Worm (Caenorhabditis elegans) whole organism, L2 larva: ENCODE results near the gene mec-3.

Source experiments
- C34F6.9 ChIP-seq: fragments of 150-350 bp; optimal IDR thresholded peaks from 2 replicates; lab custom pipeline; 2014; ENCODE audit warnings: missing biosample characterization, missing genetic modification characterization
- F13H6.1 ChIP-seq: sonication (generic microtip); optimal IDR thresholded peaks from 2 replicates; lab custom pipeline; 2016; ENCODE audit warnings: missing genetic modification characterization, missing compliant biosample characterization
- R02D3.7 ChIP-seq: fragments of 150-350 bp; optimal IDR thresholded peaks from 2 replicates; lab custom pipeline; 2014; ENCODE audit warnings: missing biosample characterization, missing genetic modification characterization
- Y55F3AM.14 ChIP-seq: fragments of 200-800 bp; sonication (Bioruptor generic); optimal IDR thresholded peaks from 2 replicates; lab custom pipeline; 2018; ENCODE audit warnings: mild to moderate bottlenecking, missing genetic modification characterization, missing compliant biosample characterization
- ZK546.5 ChIP-seq: sonication (generic microtip); optimal IDR thresholded peaks from 2 replicates; lab custom pipeline; 2017; ENCODE audit warnings: missing biosample characterization, missing genetic modification characterization
- alr-1 ChIP-seq: fragments of 150-350 bp; optimal IDR thresholded peaks from 2 replicates; lab custom pipeline; 2014; ENCODE audit warnings: missing biosample characterization, missing genetic modification characterization
- aly-2 ChIP-seq: fragments of 150-350 bp; optimal IDR thresholded peaks from 2 replicates; lab custom pipeline; 2014; ENCODE audit warnings: missing biosample characterization, missing genetic modification characterization
- ama-1 ChIP-seq: fragments of 150-350 bp; optimal IDR thresholded peaks from 2 replicates; lab custom pipeline; 2018; ENCODE audit warnings: inconsistent platforms
- blmp-1 ChIP-seq: sonication (generic microtip); optimal IDR thresholded peaks from 2 replicates; lab custom pipeline; 2017; ENCODE audit warnings: missing genetic modification characterization, mild to moderate bottlenecking, missing compliant biosample characterization, antibody characterized with exemption, moderate library complexity; ENCODE audit not compliant: insufficient read depth
- ceh-16 ChIP-seq: fragments of 150-350 bp; optimal IDR thresholded peaks from 2 replicates; lab custom pipeline; 2014; ENCODE audit warnings: missing biosample characterization, missing genetic modification characterization
- ceh-82 ChIP-seq: fragments of 150-350 bp; optimal IDR thresholded peaks from 2 replicates; lab custom pipeline; 2014; ENCODE audit warnings: missing biosample characterization, missing genetic modification characterization
- crh-2 ChIP-seq: sonication (generic microtip); optimal IDR thresholded peaks from 2 replicates; lab custom pipeline; 2017; ENCODE audit warnings: missing biosample characterization, missing genetic modification characterization
- egl-27 ChIP-seq: sonication (generic microtip); optimal IDR thresholded peaks from 3 replicates; lab custom pipeline; 2017; ENCODE audit warnings: missing biosample characterization, missing genetic modification reagents, missing genetic modification characterization
- elt-1 ChIP-seq: fragments of 150-350 bp; optimal IDR thresholded peaks from 2 replicates; lab custom pipeline; 2014; ENCODE audit warnings: missing biosample characterization, missing genetic modification characterization
- elt-3 ChIP-seq: sonication (generic microtip); optimal IDR thresholded peaks from 2 replicates; lab custom pipeline; 2017; ENCODE audit warnings: missing biosample characterization, missing genetic modification characterization
- fos-1 ChIP-seq: fragments of 150-350 bp; optimal IDR thresholded peaks from 2 replicates; lab custom pipeline; 2014; ENCODE audit warnings: missing biosample characterization, missing genetic modification characterization
- gmeb-1 ChIP-seq: fragments of 150-350 bp; optimal IDR thresholded peaks from 2 replicates; lab custom pipeline; 2014; ENCODE audit warnings: missing biosample characterization, missing genetic modification characterization
- lin-11 ChIP-seq: fragments of 150-350 bp; sonication (generic microtip); optimal IDR thresholded peaks from 2 replicates; lab custom pipeline; 2014; ENCODE audit warnings: missing biosample characterization, missing genetic modification characterization, inconsistent platforms, mixed read lengths
- lin-13 ChIP-seq: fragments of 150-350 bp; optimal IDR thresholded peaks from 2 replicates; lab custom pipeline; 2014; ENCODE audit warnings: missing biosample characterization, missing genetic modification reagents, missing genetic modification characterization
- lin-39 ChIP-seq: fragments of 150-350 bp; optimal IDR thresholded peaks from 2 replicates; lab custom pipeline; 2014; ENCODE audit warnings: missing biosample characterization, missing genetic modification reagents, missing genetic modification characterization
- lsy-2 ChIP-seq, 2 experiments: fragments of 150-350 bp in 1 of 2; sonication (generic microtip) in 1 of 2; optimal IDR thresholded peaks; 2 replicates each; lab custom pipeline; 2014 to 2017; ENCODE audit warnings: missing biosample characterization in 2 of 2, missing genetic modification characterization in 2 of 2
- mab-5 ChIP-seq: fragments of 150-350 bp; optimal IDR thresholded peaks from 2 replicates; lab custom pipeline; 2014; ENCODE audit warnings: missing biosample characterization, missing genetic modification characterization
- mbf-1 ChIP-seq: sonication (generic microtip); optimal IDR thresholded peaks from 2 replicates; lab custom pipeline; 2017; ENCODE audit warnings: missing biosample characterization, missing genetic modification characterization
- mdl-1 ChIP-seq, 2 experiments: fragments of 150-350 bp in 1 of 2; sonication (generic microtip) in 1 of 2; optimal IDR thresholded peaks; 2 replicates each; lab custom pipeline; 2017; ENCODE audit warnings: missing biosample characterization in 2 of 2, missing genetic modification characterization in 2 of 2
- nhr-10 ChIP-seq: sonication (generic microtip); optimal IDR thresholded peaks from 2 replicates; lab custom pipeline; 2017; ENCODE audit warnings: missing biosample characterization, missing genetic modification characterization
- nhr-11 ChIP-seq: fragments of 150-350 bp; optimal IDR thresholded peaks from 2 replicates; lab custom pipeline; 2014; ENCODE audit warnings: missing biosample characterization, missing genetic modification characterization
- nhr-12 ChIP-seq: fragments of 150-350 bp; optimal IDR thresholded peaks from 2 replicates; lab custom pipeline; 2014; ENCODE audit warnings: missing biosample characterization, missing genetic modification characterization
- nhr-129 ChIP-seq: fragments of 150-350 bp; optimal IDR thresholded peaks from 2 replicates; lab custom pipeline; 2014; ENCODE audit warnings: missing biosample characterization, missing genetic modification characterization
- nhr-21 ChIP-seq: fragments of 150-350 bp; optimal IDR thresholded peaks from 2 replicates; lab custom pipeline; 2014; ENCODE audit warnings: missing biosample characterization, missing genetic modification characterization
- nhr-23 ChIP-seq: fragments of 150-350 bp; optimal IDR thresholded peaks from 2 replicates; lab custom pipeline; 2014; ENCODE audit warnings: missing biosample characterization, missing genetic modification reagents, missing genetic modification characterization
- nhr-237 ChIP-seq: fragments of 150-350 bp; optimal IDR thresholded peaks from 2 replicates; lab custom pipeline; 2014; ENCODE audit warnings: missing biosample characterization, missing genetic modification characterization
- nhr-25 ChIP-seq: fragments of 150-350 bp; sonication (generic microtip); optimal IDR thresholded peaks from 3 replicates; lab custom pipeline; 2014; ENCODE audit warnings: missing biosample characterization, missing genetic modification characterization
- nhr-77 ChIP-seq: fragments of 150-350 bp; optimal IDR thresholded peaks from 2 replicates; lab custom pipeline; 2014; ENCODE audit warnings: missing biosample characterization, missing genetic modification characterization
- peb-1 ChIP-seq: fragments of 150-350 bp; optimal IDR thresholded peaks from 2 replicates; lab custom pipeline; 2014; ENCODE audit warnings: missing biosample characterization, missing genetic modification characterization
- skn-1 ChIP-seq: sonication (generic microtip); optimal IDR thresholded peaks from 2 replicates; lab custom pipeline; 2017; ENCODE audit warnings: missing biosample characterization, missing genetic modification characterization
- sma-3 ChIP-seq: sonication (generic microtip); optimal IDR thresholded peaks from 2 replicates; lab custom pipeline; 2016; ENCODE audit warnings: missing genetic modification reagents, missing genetic modification characterization, missing compliant biosample characterization
- sma-9 ChIP-seq, 2 experiments: fragments of 150-350 bp in 1 of 2; sonication (generic microtip) in 1 of 2; optimal IDR thresholded peaks; 2 replicates each; lab custom pipeline; 2014 to 2016; ENCODE audit warnings: missing genetic modification characterization in 2 of 2, mild to moderate bottlenecking in 1 of 2, missing biosample characterization in 1 of 2, missing compliant biosample characterization in 1 of 2, missing genetic modification reagents in 1 of 2, moderate library complexity in 1 of 2
- snpc-4 ChIP-seq: fragments of 150-350 bp; optimal IDR thresholded peaks from 2 replicates; lab custom pipeline; 2014; ENCODE audit warnings: missing biosample characterization, missing genetic modification characterization
- unc-55 ChIP-seq: fragments of 150-350 bp; sonication (generic microtip); optimal IDR thresholded peaks from 3 replicates; lab custom pipeline; 2014; ENCODE audit warnings: missing biosample characterization, missing genetic modification reagents, missing genetic modification characterization
- unc-62 ChIP-seq: fragments of 150-350 bp; optimal IDR thresholded peaks from 2 replicates; lab custom pipeline; 2014; ENCODE audit warnings: missing biosample characterization, missing genetic modification reagents, missing genetic modification characterization
- zag-1 ChIP-seq: fragments of 150-350 bp; optimal IDR thresholded peaks from 2 replicates; lab custom pipeline; 2014; ENCODE audit warnings: missing biosample characterization, missing genetic modification characterization
- ztf-1 ChIP-seq: fragments of 200-800 bp; sonication (Bioruptor generic); conservative IDR thresholded peaks from 2 replicates; pipeline ENCODE4 v1.3.6; 2022; ENCODE audit warnings: missing genetic modification characterization, missing compliant biosample characterization
- ztf-11 ChIP-seq: sonication (generic microtip); optimal IDR thresholded peaks from 2 replicates; lab custom pipeline; 2017; ENCODE audit warnings: missing biosample characterization, missing genetic modification characterization
- ztf-4 ChIP-seq: fragments of 150-350 bp; optimal IDR thresholded peaks from 2 replicates; lab custom pipeline; 2014; ENCODE audit warnings: missing biosample characterization, missing genetic modification characterization

Gene mec-3

ce11 chrIV:10499948-10500356 is 38.3 kb upstream of the mec-3 start (continued):
- TF ChIP-seq ceh-82 (no peak), ztf-11 (tag; lab: Kevin White, UChicago) (no peak), nhr-25 (tag; lab: Kevin White, UChicago) (no peak), fos-1 (tag; lab: Kevin White, UChicago) (peak; percentile 49)

- TF ChIP-seq nhr-10 (tag; lab: Kevin White, UChicago) = no peak
- TF ChIP-seq blmp-1 (tag; lab: Kevin White, UChicago) = no peak
- no peak for TF ChIP-seq ZK546.5
- no peak for TF ChIP-seq unc-62 (GFP tag; lab: Kevin White, UChicago)
- TF ChIP-seq ama-1 = no peak
- no peak for TF ChIP-seq gmeb-1 (tag; lab: Kevin White, UChicago)
- no peak for TF ChIP-seq Y55F3AM.14 (GFP tag; lab: Kevin White, UChicago)
- no peak for TF ChIP-seq ztf-4 (tag; lab: Kevin White, UChicago)
- no peak for TF ChIP-seq lin-11
- TF ChIP-seq C34F6.9 (tag; lab: Kevin White, UChicago) = no peak
- no peak for TF ChIP-seq aly-2 (tag; lab: Kevin White, UChicago)
- TF ChIP-seq mab-5 (tag; lab: Kevin White, UChicago) = no peak
- no peak for TF ChIP-seq mbf-1 (tag; lab: Kevin White, UChicago)
- no peak for TF ChIP-seq mdl-1 (tag; optimal IDR thresholded peaks at IDR 0.05; lab: Kevin White, UChicago)
- TF ChIP-seq lin-13 (GFP tag; lab: Kevin White, UChicago) = no peak
- no peak for TF ChIP-seq sma-3 (GFP tag; lab: Kevin White, UChicago)
- no peak for TF ChIP-seq F13H6.1 (tag; lab: Kevin White, UChicago)
- no peak for TF ChIP-seq ceh-82
- TF ChIP-seq peb-1 = no peak
- TF ChIP-seq unc-55 (GFP tag; lab: Kevin White, UChicago) = no peak
These were observed 36.7 kb upstream of the mec-3 start for ce11 chrIV:10498401-10498800.

DNA sequence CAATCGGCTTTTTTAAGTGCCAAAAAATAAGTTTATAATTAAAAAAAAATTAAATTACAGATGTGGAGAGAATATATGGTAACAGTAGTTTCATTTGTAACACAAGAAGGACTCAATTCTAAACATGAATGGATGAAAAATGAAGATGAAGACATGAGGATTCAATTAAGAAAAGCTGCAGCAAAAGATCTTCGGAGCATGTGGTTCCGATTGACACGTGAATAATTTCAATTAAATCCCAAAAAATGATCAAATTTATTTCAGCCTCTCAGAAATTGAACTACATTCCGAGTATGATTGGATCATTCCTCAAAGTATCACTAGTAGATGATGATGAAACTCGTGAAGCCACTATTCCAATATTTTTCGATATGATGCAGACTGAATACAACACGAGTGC is 27.7 kb upstream of the mec-3 start:
- no peak for TF ChIP-seq skn-1 (tag; lab: Kevin White, UChicago)
- TF ChIP-seq, all 48 proteins: peak for 0

ce11 chrIV:10483607-10484117 is 22.0 kb upstream of the mec-3 start, which contains the start of the genes F01D4.5 and ced-5:
Gene F01D4.5 (minus strand): TSS chrIV:10483657.
Gene ced-5 (plus strand): TSS chrIV:10484110.
- TF ChIP-seq lsy-2 (tag; optimal IDR thresholded peaks at IDR 0.05; lab: Kevin White, UChicago) (peak; percentile 67 to 87), sma-3 (GFP tag; lab: Kevin White, UChicago) (peak; percentile 89), ztf-11 (tag; lab: Kevin White, UChicago) (no peak), egl-27 (peak; percentile 57), nhr-77 (tag; lab: Kevin White, UChicago) (no peak), sma-9 (GFP tag; optimal IDR thresholded peaks at IDR 0.05; lab: Kevin White, UChicago) (peak; percentile 94), sma-9 (tag; optimal IDR thresholded peaks at IDR 0.05; lab: Kevin White, UChicago) (no peak), aly-2 (tag; lab: Kevin White, UChicago) (no peak), lin-39 (no peak), nhr-23 (tag; lab: Kevin White, UChicago) (no peak), nhr-11 (no peak), peb-1 (no peak), elt-3 (tag; lab: Kevin White, UChicago) (no peak), R02D3.7 (tag; lab: Kevin White, UChicago) (no peak), zag-1 (tag; lab: Kevin White, UChicago) (no peak), lin-11 (peak; percentile 26), Y55F3AM.14 (GFP tag; lab: Kevin White, UChicago) (no peak), nhr-21 (tag; lab: Kevin White, UChicago) (peak; percentile 59), nhr-237 (tag; lab: Kevin White, UChicago) (no peak), nhr-25 (tag; lab: Kevin White, UChicago) (no peak), mdl-1 (tag; optimal IDR thresholded peaks at IDR 0.05; lab: Kevin White, UChicago) (no peak), nhr-129 (tag; lab: Kevin White, UChicago) (peak; percentile 46), ceh-82 (no peak), nhr-10 (tag; lab: Kevin White, UChicago) (no peak), alr-1 (tag; lab: Kevin White, UChicago) (no peak), ama-1 (no peak), elt-1 (tag; lab: Kevin White, UChicago) (no peak), ztf-1 (no peak), lin-13 (GFP tag; lab: Kevin White, UChicago) (peak; percentile 62), unc-55 (GFP tag; lab: Kevin White, UChicago) (peak; percentile 72), crh-2 (peak; percentile 64), nhr-12 (tag; lab: Kevin White, UChicago) (no peak), fos-1 (tag; lab: Kevin White, UChicago) (peak; percentile 92), snpc-4 (tag; lab: Kevin White, UChicago) (peak; percentile 10), gmeb-1 (tag; lab: Kevin White, UChicago) (peak; percentile 84), ztf-4 (tag; lab: Kevin White, UChicago) (peak; percentile 10), ZK546.5 (no peak), C34F6.9 (tag; lab: Kevin White, UChicago) (peak; percentile 85), unc-62 (GFP tag; lab: Kevin White, UChicago) (no peak), blmp-1 (tag; lab: Kevin White, UChicago) (peak; percentile 7), skn-1 (tag; lab: Kevin White, UChicago) (no peak), mbf-1 (tag; lab: Kevin White, UChicago) (no peak), ceh-16 (peak; percentile 35)
